Worm (Caenorhabditis elegans) whole organism, L3 larva: Measurements from ENCODE around the gene Y43C5A.2.

Source experiments
- ZK546.5 ChIP-seq: sonication (generic microtip); optimal IDR thresholded peaks from 2 replicates; lab custom pipeline; 2017; ENCODE audit warnings: missing biosample characterization, missing genetic modification characterization
- ama-1 ChIP-seq: fragments of 150-350 bp; optimal IDR thresholded peaks from 2 replicates; lab custom pipeline; 2018
- egl-5 ChIP-seq: fragments of 150-350 bp; optimal IDR thresholded peaks from 2 replicates; lab custom pipeline; 2017; ENCODE audit warnings: missing biosample characterization, missing genetic modification reagents, missing genetic modification characterization, inconsistent platforms
- elt-3 ChIP-seq, 3 experiments: fragments of 150-350 bp in 1 of 3; sonication (generic microtip) in 2 of 3; optimal IDR thresholded peaks; 2 replicates in 2 of 3; 4 replicates in 1 of 3; lab custom pipeline; 2014 to 2017; ENCODE audit warnings: missing biosample characterization in 3 of 3, missing genetic modification characterization in 3 of 3
- mdl-1 ChIP-seq: fragments of 150-350 bp; optimal IDR thresholded peaks from 2 replicates; lab custom pipeline; 2014; ENCODE audit warnings: missing biosample characterization, missing genetic modification characterization
- nhr-11 ChIP-seq: fragments of 150-350 bp; optimal IDR thresholded peaks from 2 replicates; lab custom pipeline; 2014; ENCODE audit warnings: missing biosample characterization, missing genetic modification characterization
- nhr-23 ChIP-seq: fragments of 150-350 bp; optimal IDR thresholded peaks from 2 replicates; lab custom pipeline; 2014; ENCODE audit warnings: missing biosample characterization, missing genetic modification reagents, missing genetic modification characterization
- nhr-237 ChIP-seq: fragments of 150-350 bp; optimal IDR thresholded peaks from 2 replicates; lab custom pipeline; 2014; ENCODE audit warnings: missing biosample characterization, missing genetic modification characterization
- unc-62 ChIP-seq: fragments of 150-350 bp; sonication (generic microtip); optimal IDR thresholded peaks from 4 replicates; lab custom pipeline; 2014; ENCODE audit warnings: missing biosample characterization, missing genetic modification reagents, missing genetic modification characterization
- ztf-11 ChIP-seq: fragments of 150-350 bp; optimal IDR thresholded peaks from 2 replicates; lab custom pipeline; 2014; ENCODE audit warnings: missing biosample characterization, missing genetic modification characterization

- no peak for TF ChIP-seq unc-62
- no peak for TF ChIP-seq nhr-11
- TF ChIP-seq egl-5 (tag; lab: Kevin White, UChicago) = no peak
- no peak for TF ChIP-seq ama-1 (lab: Kevin White, UChicago)
- no peak for TF ChIP-seq ztf-11 (tag; lab: Kevin White, UChicago)
- TF ChIP-seq elt-3 (tag; optimal IDR thresholded peaks at IDR 0.05; lab: Kevin White, UChicago) = no peak
- no peak for TF ChIP-seq nhr-23 (tag; lab: Kevin White, UChicago)
- TF ChIP-seq mdl-1 = no peak
- no peak for TF ChIP-seq ZK546.5
- no peak for TF ChIP-seq nhr-237 (tag; lab: Kevin White, UChicago)
These were observed 26.4 kb downstream of the Y43C5A.2 start for ce11 chrIV:10296036-10296435.
